Fruit fly (Drosophila melanogaster) whole organism, embryonic: Measurements from ENCODE around the gene drpr.

Experiments
- Antp ChIP-seq: fragments of 200-800 bp; sonication (Bioruptor generic); optimal IDR thresholded peaks from 3 replicates; lab custom pipeline; 2016; ENCODE audit warnings: missing biosample characterization, missing genetic modification characterization
- CG10267 ChIP-seq: fragments of 200-800 bp; sonication (Bioruptor generic); optimal IDR thresholded peaks from 2 replicates; lab custom pipeline; 2018; ENCODE audit warnings: missing biosample characterization, mild to moderate bottlenecking, missing genetic modification characterization, moderate library complexity
- CG10321 ChIP-seq: fragments of 200-800 bp; sonication (Bioruptor generic); IDR thresholded peaks from 2 replicates; pipeline ENCODE4 v1.3.6; 2022; ENCODE audit warnings: missing biosample characterization, missing genetic modification characterization
- CG10979 ChIP-seq: fragments of 200-800 bp; sonication (Bioruptor generic); optimal IDR thresholded peaks from 2 replicates; lab custom pipeline; 2018; ENCODE audit warnings: missing biosample characterization, mild to moderate bottlenecking, missing genetic modification characterization, moderate library complexity
- CG12104 ChIP-seq: fragments of 200-800 bp; sonication (Bioruptor generic); optimal IDR thresholded peaks from 3 replicates; lab custom pipeline; 2016; ENCODE audit warnings: missing biosample characterization, missing genetic modification characterization
- CG12219 ChIP-seq: fragments of 200-800 bp; sonication (Bioruptor generic); optimal IDR thresholded peaks from 3 replicates; lab custom pipeline; 2018; ENCODE audit warnings: missing biosample characterization, mild to moderate bottlenecking, missing genetic modification characterization
- CG12769 ChIP-seq: fragments of 200-800 bp; sonication (Bioruptor generic); optimal IDR thresholded peaks from 2 replicates; lab custom pipeline; 2019; ENCODE audit warnings: missing biosample characterization, mild to moderate bottlenecking, missing genetic modification characterization, moderate library complexity
- CG13123 ChIP-seq: fragments of 200-800 bp; sonication (Bioruptor generic); optimal IDR thresholded peaks from 2 replicates; lab custom pipeline; 2016; ENCODE audit warnings: missing biosample characterization, missing genetic modification characterization
- CG1529 ChIP-seq: fragments of 200-800 bp; sonication (Bioruptor generic); optimal IDR thresholded peaks from 3 replicates; lab custom pipeline; 2018; ENCODE audit warnings: missing biosample characterization, missing genetic modification characterization
- CG18619 ChIP-seq: fragments of 200-800 bp; sonication (Bioruptor generic); optimal IDR thresholded peaks from 3 replicates; lab custom pipeline; 2017; ENCODE audit warnings: missing biosample characterization, mild to moderate bottlenecking, missing genetic modification characterization
- CG30431 ChIP-seq: fragments of 200-800 bp; sonication (Bioruptor generic); optimal IDR thresholded peaks from 2 replicates; lab custom pipeline; 2017; ENCODE audit warnings: missing biosample characterization, missing genetic modification characterization
- CG31441 ChIP-seq: fragments of 200-800 bp; sonication (Bioruptor generic); IDR thresholded peaks from 2 replicates; pipeline ENCODE4 v1.3.6; 2022; ENCODE audit warnings: missing biosample characterization, missing genetic modification characterization
- CG32772 ChIP-seq: fragments of 200-800 bp; sonication (Bioruptor generic); IDR thresholded peaks from 2 replicates; pipeline ENCODE4 v1.3.6; 2022; ENCODE audit warnings: missing biosample characterization, missing genetic modification characterization
- CG42726 ChIP-seq: fragments of 200-800 bp; sonication (Bioruptor generic); IDR thresholded peaks from 2 replicates; pipeline ENCODE4 v1.3.6; 2022; ENCODE audit warnings: missing biosample characterization, missing genetic modification characterization; ENCODE audit not compliant: partially characterized antibody
- CG4820 ChIP-seq: fragments of 200-800 bp; sonication (Bioruptor generic); optimal IDR thresholded peaks from 3 replicates; lab custom pipeline; 2016; ENCODE audit warnings: missing biosample characterization, missing genetic modification characterization
- CG5245 ChIP-seq: fragments of 200-800 bp; sonication (Bioruptor generic); optimal IDR thresholded peaks from 3 replicates; lab custom pipeline; 2016; ENCODE audit warnings: missing biosample characterization, missing genetic modification characterization
- CG7357 ChIP-seq: fragments of 200-800 bp; sonication (Bioruptor generic); IDR thresholded peaks from 3 replicates; pipeline ENCODE4 v1.3.6; 2022; ENCODE audit warnings: missing biosample characterization, missing genetic modification characterization
- D ChIP-seq, 2 experiments: fragments of 200-800 bp in 1 of 2; fragments of >200 bp in 1 of 2; sonication (Bioruptor generic) in 1 of 2; optimal IDR thresholded peaks; 2 replicates in 1 of 2; 3 replicates in 1 of 2; lab custom pipeline; 2017; ENCODE audit warnings: mild to moderate bottlenecking in 1 of 2, missing biosample characterization in 1 of 2, missing genetic modification characterization in 1 of 2, missing genetic modification reagents in 1 of 2
- Dek ChIP-seq: fragments of 200-800 bp; sonication (Bioruptor generic); optimal IDR thresholded peaks from 3 replicates; lab custom pipeline; 2019; ENCODE audit warnings: missing biosample characterization, mild to moderate bottlenecking, missing genetic modification characterization, moderate library complexity
- Dfd ChIP-seq, 2 experiments: fragments of >200 bp; optimal IDR thresholded peaks; 2 replicates each; lab custom pipeline; 2017; ENCODE audit warnings: missing biosample characterization in 2 of 2, missing genetic modification characterization in 2 of 2
- Dip3 ChIP-seq: fragments of 200-800 bp; sonication (Bioruptor generic); optimal IDR thresholded peaks from 3 replicates; lab custom pipeline; 2016; ENCODE audit warnings: missing biosample characterization, missing genetic modification characterization
- Dref ChIP-seq: fragments of 200-800 bp; sonication (Bioruptor generic); IDR thresholded peaks from 2 replicates; pipeline ENCODE4 v1.3.6; 2022; ENCODE audit warnings: missing biosample characterization, missing genetic modification characterization
- H15 ChIP-seq: fragments of 200-800 bp; sonication (Bioruptor generic); IDR thresholded peaks from 3 replicates; pipeline ENCODE4 v1.3.6; 2022; ENCODE audit warnings: missing biosample characterization, missing genetic modification characterization
- HHEX ChIP-seq: fragments of 200-800 bp; sonication (Bioruptor generic); optimal IDR thresholded peaks from 3 replicates; lab custom pipeline; 2017; ENCODE audit warnings: missing biosample characterization, mild to moderate bottlenecking, missing genetic modification characterization, missing genetic modification reagents
- HLH4C ChIP-seq: fragments of 200-800 bp; sonication (Bioruptor generic); IDR thresholded peaks from 3 replicates; pipeline ENCODE4 v1.3.6; 2022; ENCODE audit warnings: missing biosample characterization, missing genetic modification characterization; ENCODE audit not compliant: partially characterized antibody
- HLH54F ChIP-seq: fragments of 200-800 bp; sonication (Bioruptor generic); optimal IDR thresholded peaks from 3 replicates; lab custom pipeline; 2016; ENCODE audit warnings: missing biosample characterization, missing genetic modification characterization
- Kr ChIP-seq: fragments of 200-800 bp; sonication (Bioruptor generic); optimal IDR thresholded peaks from 2 replicates; lab custom pipeline; 2017; ENCODE audit warnings: missing biosample characterization, mild to moderate bottlenecking, missing genetic modification characterization
- Med ChIP-seq: fragments of 200-800 bp; sonication (Bioruptor generic); peaks from one replicate; lab custom pipeline; 2016; ENCODE audit warnings: missing biosample characterization, missing genetic modification characterization, mild to moderate bottlenecking, inconsistent platforms, moderate library complexity
- Rfx ChIP-seq: fragments of 200-800 bp; sonication (Bioruptor generic); IDR thresholded peaks from 2 replicates; pipeline ENCODE4 v1.3.6; 2022; ENCODE audit warnings: missing biosample characterization, missing genetic modification characterization
- Rx ChIP-seq: fragments of 200-800 bp; sonication (Bioruptor generic); IDR thresholded peaks from 2 replicates; pipeline ENCODE4 v1.3.6; 2022; ENCODE audit warnings: missing biosample characterization, missing genetic modification characterization
- az2 ChIP-seq: fragments of 200-800 bp; sonication (Bioruptor generic); optimal IDR thresholded peaks from 3 replicates; lab custom pipeline; 2016; ENCODE audit warnings: missing biosample characterization, missing genetic modification characterization
- bcd ChIP-seq: fragments of 200-800 bp; sonication (Bioruptor generic); optimal IDR thresholded peaks from 2 replicates; lab custom pipeline; 2017; ENCODE audit warnings: missing biosample characterization, mild to moderate bottlenecking, missing genetic modification characterization
- cg ChIP-seq: fragments of 200-800 bp; sonication (Bioruptor generic); optimal IDR thresholded peaks from 3 replicates; lab custom pipeline; 2019; ENCODE audit warnings: missing biosample characterization, mild to moderate bottlenecking, missing genetic modification characterization, moderate library complexity
- croc ChIP-seq: fragments of 200-800 bp; sonication (Bioruptor generic); conservative IDR thresholded peaks from 3 replicates; pipeline ENCODE4 v1.3.6; 2022; ENCODE audit warnings: missing biosample characterization, missing genetic modification characterization
- dmrt99B ChIP-seq: fragments of 200-800 bp; sonication (Bioruptor generic); optimal IDR thresholded peaks from 2 replicates; lab custom pipeline; 2018; ENCODE audit warnings: missing biosample characterization, mild to moderate bottlenecking, missing genetic modification characterization, moderate library complexity
- grau ChIP-seq: fragments of 200-800 bp; optimal IDR thresholded peaks from 3 replicates; lab custom pipeline; 2019; ENCODE audit warnings: missing biosample characterization, mild to moderate bottlenecking, missing genetic modification characterization, moderate library complexity
- gro ChIP-seq: fragments of 200-800 bp; sonication (Bioruptor generic); optimal IDR thresholded peaks from 2 replicates; lab custom pipeline; 2016; ENCODE audit warnings: missing biosample characterization, missing genetic modification characterization
- hb ChIP-seq: fragments of 200-800 bp; sonication (Bioruptor generic); IDR thresholded peaks from 3 replicates; pipeline ENCODE4 v1.3.6; 2022; ENCODE audit warnings: missing biosample characterization, missing genetic modification characterization; ENCODE audit not compliant: partially characterized antibody
- hkb ChIP-seq, 2 experiments: fragments of 200-800 bp in 1 of 2; fragments of >200 bp in 1 of 2; sonication (Bioruptor generic) in 1 of 2; IDR thresholded peaks in 1 of 2; optimal IDR thresholded peaks in 1 of 2; 2 replicates each; pipeline versions ENCODE4 v1.3.6 to Lab custom; 2017 to 2022; ENCODE audit warnings: missing biosample characterization in 1 of 2, missing genetic modification characterization in 1 of 2
- jing ChIP-seq: fragments of 200-800 bp; sonication (Bioruptor generic); optimal IDR thresholded peaks from 2 replicates; lab custom pipeline; 2018; ENCODE audit warnings: missing biosample characterization, mild to moderate bottlenecking, missing genetic modification characterization
- kay ChIP-seq: fragments of 200-800 bp; sonication (Bioruptor generic); optimal IDR thresholded peaks from 2 replicates; lab custom pipeline; 2016; ENCODE audit warnings: missing biosample characterization, missing genetic modification characterization
- kni ChIP-seq: fragments of 200-800 bp; sonication (Bioruptor generic); optimal IDR thresholded peaks from 3 replicates; lab custom pipeline; 2017; ENCODE audit warnings: mild to moderate bottlenecking, missing biosample characterization, missing genetic modification reagents, missing genetic modification characterization
- pan ChIP-seq, 4 experiments: fragments of >200 bp in 3 of 4; fragments of 200-800 bp in 1 of 4; sonication (Bioruptor generic) in 1 of 4; optimal IDR thresholded peaks in 3 of 4; IDR thresholded peaks in 1 of 4; 2 replicates each; pipeline versions ENCODE4 v1.3.6 to Lab custom; 2017 to 2022; ENCODE audit warnings: missing biosample characterization in 2 of 4, missing genetic modification characterization in 2 of 4, mixed read lengths in 1 of 4
- pzg ChIP-seq: fragments of 200-800 bp; sonication (Bioruptor generic); optimal IDR thresholded peaks from 3 replicates; lab custom pipeline; 2018; ENCODE audit warnings: missing biosample characterization, mild to moderate bottlenecking, missing genetic modification characterization, moderate library complexity
- so ChIP-seq: fragments of 200-800 bp; sonication (Bioruptor generic); IDR thresholded peaks from 3 replicates; pipeline ENCODE4 v1.3.6; 2022; ENCODE audit warnings: missing biosample characterization, missing genetic modification characterization
- tin ChIP-seq: fragments of 200-800 bp; sonication (Bioruptor generic); optimal IDR thresholded peaks from 3 replicates; lab custom pipeline; 2016; ENCODE audit warnings: missing biosample characterization, missing genetic modification characterization
- unc-4 ChIP-seq: fragments of 200-800 bp; sonication (Bioruptor generic); IDR thresholded peaks from 2 replicates; pipeline ENCODE4 v1.3.6; 2022; ENCODE audit warnings: missing biosample characterization, missing genetic modification characterization; ENCODE audit not compliant: partially characterized antibody
- vnd ChIP-seq: fragments of 200-800 bp; sonication (Bioruptor generic); IDR thresholded peaks from 3 replicates; pipeline ENCODE4 v1.3.6; 2022; ENCODE audit warnings: missing biosample characterization, missing genetic modification characterization; ENCODE audit not compliant: partially characterized antibody
- wek ChIP-seq: fragments of 200-800 bp; sonication (Bioruptor generic); optimal IDR thresholded peaks from 3 replicates; lab custom pipeline; 2018; ENCODE audit warnings: missing biosample characterization, mild to moderate bottlenecking, missing genetic modification characterization, moderate library complexity

drpr gene

dm6 chr3L:1668504-1668903 is 62.4 kb downstream of the drpr start, which contains the start of gene RpL23A (continued):
- TF ChIP-seq hb (GFP tag; lab: Robert Waterston, UW) (no peak), Rfx (GFP tag; lab: Robert Waterston, UW) (peak; percentile 99), dmrt99B (tag; lab: Kevin White, UChicago) (peak; percentile 80), HLH4C (no peak), HHEX (peak; percentile 97), H15 (GFP tag; lab: Robert Waterston, UW) (peak; percentile 92), CG7357 (GFP tag; lab: Robert Waterston, UW) (peak; percentile 66), Med (GFP tag; lab: Kevin White, UChicago) (peak; percentile 100), Dfd (GFP tag; optimal IDR thresholded peaks at IDR 0.05; lab: Kevin White, UChicago) (no peak), CG31441 (GFP tag; lab: Robert Waterston, UW) (peak; percentile 87), Dek (tag; lab: Kevin White, UChicago) (peak; percentile 90), CG10267 (peak; percentile 100), Antp (GFP tag; lab: Kevin White, UChicago) (peak; percentile 98), CG1529 (GFP tag; lab: Kevin White, UChicago) (peak; percentile 80), unc-4 (GFP tag; lab: Robert Waterston, UW) (peak; percentile 48), croc (peak; percentile 85), kni (GFP tag; lab: Kevin White, UChicago) (peak; percentile 96), CG12104 (GFP tag; lab: Kevin White, UChicago) (peak; percentile 95), Kr (peak; percentile 55), wek (peak; percentile 87), CG18619 (GFP tag; lab: Kevin White, UChicago) (peak; percentile 98), CG32772 (peak; percentile 91), cg (GFP tag; lab: Kevin White, UChicago) (no peak), bcd (GFP tag; lab: Kevin White, UChicago) (peak; percentile 99), CG10979 (tag; lab: Kevin White, UChicago) (peak; percentile 86), so (GFP tag; lab: Robert Waterston, UW) (peak; percentile 92), kay (peak; percentile 78), CG13123 (GFP tag; lab: Kevin White, UChicago) (peak; percentile 92), pzg (GFP tag; lab: Kevin White, UChicago) (peak; percentile 100), CG12769 (peak; percentile 96), CG12219 (GFP tag; lab: Kevin White, UChicago) (peak; percentile 88), CG4820 (GFP tag; lab: Kevin White, UChicago) (peak; percentile 90), pan (optimal IDR thresholded peaks at IDR 0.05; lab: Kevin White, UChicago) (no peak), pan (GFP tag; optimal IDR thresholded peaks at IDR 0.05 in 1 of 2, IDR thresholded peaks at IDR 0.05 in 1 of 2) (peak in 1 of 2 experiments; percentile 93), CG42726 (GFP tag; lab: Robert Waterston, UW) (peak; percentile 83), tin (GFP tag; lab: Kevin White, UChicago) (peak; percentile 93), CG30431 (GFP tag; lab: Kevin White, UChicago) (peak; percentile 95), grau (peak; percentile 88), Rx (GFP tag; lab: Robert Waterston, UW) (peak; percentile 94), az2 (GFP tag; lab: Kevin White, UChicago) (peak; percentile 89), CG10321 (GFP tag; lab: Robert Waterston, UW) (peak; percentile 74), jing (GFP tag; lab: Kevin White, UChicago) (peak; percentile 89), D (optimal IDR thresholded peaks at IDR 0.05; lab: Kevin White, UChicago) (peak; percentile 69), D (GFP tag; optimal IDR thresholded peaks at IDR 0.05; lab: Kevin White, UChicago) (peak; percentile 92), Dip3 (GFP tag; lab: Kevin White, UChicago) (peak; percentile 94), hkb (optimal IDR thresholded peaks at IDR 0.05; lab: Kevin White, UChicago) (peak; percentile 94), hkb (GFP tag; IDR thresholded peaks at IDR 0.05; lab: Robert Waterston, UW) (peak; percentile 91), vnd (GFP tag; lab: Robert Waterston, UW) (no peak), HLH54F (GFP tag; lab: Kevin White, UChicago) (peak; percentile 96), Dref (GFP tag; lab: Robert Waterston, UW) (peak; percentile 56), gro (peak; percentile 97), CG5245 (GFP tag; lab: Kevin White, UChicago) (peak; percentile 87)
